Fruit fly (Drosophila melanogaster) whole organism, pupa: ENCODE results near the gene dyw.

Experiments used
- CG10348 ChIP-seq: fragments of 200-800 bp; sonication (Bioruptor generic); IDR thresholded peaks from 2 replicates; pipeline ENCODE4 v1.3.6; 2022; ENCODE audit warnings: missing biosample characterization, missing genetic modification characterization
- CG12605 ChIP-seq: fragments of 200-800 bp; sonication (Bioruptor generic); IDR thresholded peaks from 2 replicates; pipeline ENCODE4 v1.3.6; 2022; ENCODE audit warnings: missing biosample characterization, missing genetic modification characterization
- CG13204 ChIP-seq: fragments of 200-800 bp; sonication (Bioruptor generic); optimal IDR thresholded peaks from 2 replicates; lab custom pipeline; 2018; ENCODE audit warnings: missing biosample characterization, mild to moderate bottlenecking, missing genetic modification characterization, moderate library complexity
- CG14655 ChIP-seq: fragments of 200-800 bp; sonication (Bioruptor generic); optimal IDR thresholded peaks from 3 replicates; lab custom pipeline; 2017; ENCODE audit warnings: mild to moderate bottlenecking, missing biosample characterization, missing genetic modification reagents, missing genetic modification characterization
- CG15710 ChIP-seq: fragments of 200-800 bp; sonication (Bioruptor generic); optimal IDR thresholded peaks from 2 replicates; lab custom pipeline; 2018; ENCODE audit warnings: missing biosample characterization, mild to moderate bottlenecking, missing genetic modification characterization, moderate library complexity
- CG17806 ChIP-seq: fragments of 200-800 bp; sonication (Bioruptor generic); optimal IDR thresholded peaks from 2 replicates; lab custom pipeline; 2018; ENCODE audit warnings: missing biosample characterization, mild to moderate bottlenecking, missing genetic modification characterization, moderate library complexity
- CG32121 ChIP-seq: fragments of 200-800 bp; sonication (Bioruptor generic); IDR thresholded peaks from 2 replicates; pipeline ENCODE4 v1.3.6; 2022; ENCODE audit warnings: missing biosample characterization, missing genetic modification characterization
- CG34367 ChIP-seq: fragments of 200-800 bp; sonication (Bioruptor generic); optimal IDR thresholded peaks from 2 replicates; lab custom pipeline; 2018; ENCODE audit warnings: missing biosample characterization, mild to moderate bottlenecking, missing genetic modification characterization
- CG4496 ChIP-seq: fragments of 200-800 bp; sonication (Bioruptor generic); IDR thresholded peaks from 3 replicates; pipeline ENCODE4 v1.3.6; 2022; ENCODE audit warnings: missing biosample characterization, missing genetic modification characterization
- CG8159 ChIP-seq: fragments of 200-800 bp; sonication (Bioruptor generic); optimal IDR thresholded peaks from 3 replicates; lab custom pipeline; 2018; ENCODE audit warnings: missing biosample characterization, mild to moderate bottlenecking, missing genetic modification characterization, moderate library complexity
- CG8301 ChIP-seq: fragments of 200-800 bp; sonication (Bioruptor generic); optimal IDR thresholded peaks from 2 replicates; lab custom pipeline; 2018; ENCODE audit warnings: missing biosample characterization, mild to moderate bottlenecking, missing genetic modification characterization
- CG9948 ChIP-seq: fragments of 200-800 bp; sonication (Bioruptor generic); optimal IDR thresholded peaks from 2 replicates; lab custom pipeline; 2018; ENCODE audit warnings: missing biosample characterization, mild to moderate bottlenecking, missing genetic modification characterization, moderate library complexity
- D1 ChIP-seq: fragments of 200-800 bp; sonication (Bioruptor generic); optimal IDR thresholded peaks from 2 replicates; lab custom pipeline; 2018; ENCODE audit warnings: missing biosample characterization, mild to moderate bottlenecking, missing genetic modification characterization, moderate library complexity
- EcR ChIP-seq: fragments of 200-800 bp; sonication (Bioruptor generic); optimal IDR thresholded peaks from 3 replicates; lab custom pipeline; 2019; ENCODE audit warnings: missing biosample characterization, missing genetic modification characterization, mild to moderate bottlenecking, moderate library complexity, missing genetic modification reagents
- Ets98B ChIP-seq: fragments of 200-800 bp; sonication (Bioruptor generic); IDR thresholded peaks from 2 replicates; pipeline ENCODE4 v1.3.6; 2022; ENCODE audit warnings: missing biosample characterization, missing genetic modification characterization
- Pif1A ChIP-seq: fragments of 200-800 bp; sonication (Bioruptor generic); optimal IDR thresholded peaks from 3 replicates; lab custom pipeline; 2016; ENCODE audit warnings: missing biosample characterization, missing genetic modification characterization
- Pif1B ChIP-seq: fragments of 200-800 bp; sonication (Bioruptor generic); optimal IDR thresholded peaks from 3 replicates; lab custom pipeline; 2016; ENCODE audit warnings: missing biosample characterization, missing genetic modification characterization
- Snoo ChIP-seq: fragments of 200-800 bp; sonication (Bioruptor generic); optimal IDR thresholded peaks from 3 replicates; lab custom pipeline; 2017; ENCODE audit warnings: missing biosample characterization, mild to moderate bottlenecking, missing genetic modification characterization, inconsistent platforms
- fd96Ca ChIP-seq: fragments of 200-800 bp; sonication (Bioruptor generic); IDR thresholded peaks from 3 replicates; pipeline ENCODE4 v1.3.6; 2022; ENCODE audit warnings: missing biosample characterization, missing genetic modification characterization
- gl ChIP-seq: fragments of 200-800 bp; sonication (Bioruptor generic); optimal IDR thresholded peaks from 2 replicates; lab custom pipeline; 2018; ENCODE audit warnings: missing biosample characterization, mild to moderate bottlenecking, missing genetic modification characterization
- rn ChIP-seq: fragments of 200-800 bp; sonication (Bioruptor generic); IDR thresholded peaks from 2 replicates; pipeline ENCODE4 v1.3.6; 2022; ENCODE audit warnings: missing biosample characterization, missing genetic modification characterization

Gene dyw

dm6 chrX:2686930-2687329 lies 6.8 kb downstream of the dyw start:
- TF ChIP-seq Pif1A (no peak), CG8159 (peak; percentile 11), Pif1B (GFP tag; lab: Kevin White, UChicago) (no peak)

- TF ChIP-seq D1 (tag; lab: Kevin White, UChicago) (no peak), CG15710 (tag; lab: Kevin White, UChicago) (no peak), CG8301 (tag; lab: Kevin White, UChicago) (no peak), CG12605 (no peak), CG4496 (GFP tag; lab: Robert Waterston, UW) (no peak), gl (tag; lab: Kevin White, UChicago) (no peak), CG14655 (no peak), rn (GFP tag; lab: Robert Waterston, UW) (no peak), CG34367 (no peak), CG17806 (tag; lab: Kevin White, UChicago) (no peak), CG10348 (GFP tag; lab: Robert Waterston, UW) (no peak), Ets98B (GFP tag; lab: Robert Waterston, UW) (no peak), Pif1B (GFP tag; lab: Kevin White, UChicago) (no peak), CG8159 (no peak), CG9948 (tag; lab: Kevin White, UChicago) (no peak), Snoo (tag; lab: Kevin White, UChicago) (no peak), CG32121 (GFP tag; lab: Robert Waterston, UW) (no peak), CG13204 (GFP tag; lab: Kevin White, UChicago) (no peak)
These were observed 8.1 kb downstream of the dyw start, which contains the start of gene per for dm6 chrX:2685580-2685979. Gene per, plus strand, starts transcription at chrX:2685580.

dm6 chrX:2685022-2685421 lies 8.7 kb downstream of the dyw start:
- TF ChIP-seq Pif1A (peak; percentile 8), Snoo (tag; lab: Kevin White, UChicago) (no peak), CG15710 (tag; lab: Kevin White, UChicago) (no peak), CG8301 (tag; lab: Kevin White, UChicago) (peak; percentile 3), CG32121 (GFP tag; lab: Robert Waterston, UW) (peak; percentile 58)

dm6 chrX:2684442-2684841 lies 9.2 kb downstream of the dyw start:
- TF ChIP-seq Pif1B (GFP tag; lab: Kevin White, UChicago), result no peak
- TF ChIP-seq EcR (GFP tag; lab: Kevin White, UChicago), result peak; percentile 71

- TF ChIP-seq CG12605, result no peak
- no peak for TF ChIP-seq D1 (tag; lab: Kevin White, UChicago)
- TF ChIP-seq fd96Ca, result no peak
- TF ChIP-seq Pif1A, result no peak
- TF ChIP-seq CG13204 (GFP tag; lab: Kevin White, UChicago), result no peak
- no peak for TF ChIP-seq CG34367
- no peak for TF ChIP-seq CG17806 (tag; lab: Kevin White, UChicago)
- no peak for TF ChIP-seq CG32121 (GFP tag; lab: Robert Waterston, UW)
- no peak for TF ChIP-seq Snoo (tag; lab: Kevin White, UChicago)
- TF ChIP-seq CG8159, result no peak
These were observed 9.8 kb downstream of the dyw start for dm6 chrX:2683926-2684325.

- TF ChIP-seq CG17806 (tag; lab: Kevin White, UChicago) (no peak), gl (tag; lab: Kevin White, UChicago) (no peak), Ets98B (GFP tag; lab: Robert Waterston, UW) (no peak), rn (GFP tag; lab: Robert Waterston, UW) (no peak)
These were observed 10.9 kb downstream of the dyw start, which contains the start of gene CG2652 for dm6 chrX:2682832-2683231. Gene CG2652, minus strand, starts transcription at chrX:2682932.

- no peak for TF ChIP-seq CG8159
- TF ChIP-seq CG9948 (tag; lab: Kevin White, UChicago), result no peak
- no peak for TF ChIP-seq Pif1B (GFP tag; lab: Kevin White, UChicago)
These were observed 12.1 kb downstream of the dyw start, which contains the start of gene HLH3B for dm6 chrX:2681601-2682000. Gene HLH3B, minus strand, starts transcription at chrX:2681723.

dm6 chrX:2677024-2677589 lies 16.6 kb downstream of the dyw start:
- peak; percentile 59; the same call in 2 of the 3 replicates for TF ChIP-seq CG4496 (GFP tag; lab: Robert Waterston, UW)
- no peak for TF ChIP-seq Ets98B (GFP tag; lab: Robert Waterston, UW)
- TF ChIP-seq, all 21 proteins: peak for 1
